Worm (Caenorhabditis elegans) whole organism, mixed stage, embryonic: ENCODE results near the gene fbxb-52.

Experiments used
- blmp-1 ChIP-seq: fragments of 150-350 bp; optimal IDR thresholded peaks from 2 replicates; lab custom pipeline; 2014; ENCODE audit warnings: missing biosample characterization, missing genetic modification characterization
- elt-3 ChIP-seq: fragments of 150-350 bp; optimal IDR thresholded peaks from 2 replicates; lab custom pipeline; 2014; ENCODE audit warnings: missing biosample characterization, missing genetic modification characterization
- mep-1 ChIP-seq: fragments of 150-350 bp; optimal IDR thresholded peaks from 2 replicates; lab custom pipeline; 2017; ENCODE audit warnings: missing biosample characterization, missing genetic modification reagents, missing genetic modification characterization, inconsistent platforms
- nhr-28 ChIP-seq: fragments of 150-350 bp; optimal IDR thresholded peaks from 2 replicates; lab custom pipeline; 2014; ENCODE audit warnings: missing biosample characterization, missing genetic modification characterization
- nhr-76 ChIP-seq: sonication (generic microtip); optimal IDR thresholded peaks from 2 replicates; lab custom pipeline; 2017; ENCODE audit warnings: missing biosample characterization, missing genetic modification characterization
- snpc-4 ChIP-seq: fragments of 150-350 bp; optimal IDR thresholded peaks from 2 replicates; lab custom pipeline; 2014; ENCODE audit warnings: missing biosample characterization, missing genetic modification characterization
- tbx-8 ChIP-seq: fragments of 200-800 bp; sonication (Bioruptor generic); optimal IDR thresholded peaks from 2 replicates; lab custom pipeline; 2018; ENCODE audit warnings: mild to moderate bottlenecking, missing genetic modification characterization, moderate library complexity, missing compliant biosample characterization
- unc-39 ChIP-seq: fragments of 150-350 bp; optimal IDR thresholded peaks from 2 replicates; lab custom pipeline; 2014; ENCODE audit warnings: missing biosample characterization, missing genetic modification characterization

DNA sequence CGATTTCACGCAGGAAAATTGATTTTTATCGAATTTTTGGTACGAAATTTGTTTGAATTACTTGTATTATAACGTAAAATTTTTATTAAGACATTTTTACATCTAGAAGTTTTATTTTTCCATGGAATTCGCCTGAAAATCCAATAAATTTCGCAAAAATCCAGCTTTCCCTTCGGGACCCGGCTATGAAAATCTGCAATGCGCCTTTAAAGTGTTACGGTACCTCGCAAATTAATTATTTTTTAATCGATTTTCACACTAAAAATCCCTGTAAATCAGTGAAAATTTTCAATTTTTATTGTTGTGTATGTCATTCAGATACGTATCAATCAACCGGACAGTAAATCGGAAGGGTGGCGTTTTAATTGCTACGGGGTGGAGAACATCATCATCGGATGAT lies 49.4 kb downstream of the fbxb-52 start:
- TF ChIP-seq nhr-76 (tag; lab: Kevin White, UChicago) (no peak), snpc-4 (tag; lab: Kevin White, UChicago) (no peak), elt-3 (tag; lab: Kevin White, UChicago) (no peak), nhr-28 (tag; lab: Kevin White, UChicago) (no peak), tbx-8 (no peak), mep-1 (no peak), unc-39 (tag; lab: Kevin White, UChicago) (no peak), blmp-1 (tag; lab: Kevin White, UChicago) (no peak)
